Fruit fly (Drosophila melanogaster) whole organism, embryonic: Measurements from ENCODE around the gene AlaRS.

Experiments used
- Adf1 ChIP-seq: fragments of 200-800 bp; sonication (Bioruptor generic); IDR thresholded peaks from 2 replicates; pipeline ENCODE4 v1.3.6; 2022; ENCODE audit warnings: missing biosample characterization, missing genetic modification characterization
- CG11085 ChIP-seq: fragments of 200-800 bp; sonication (Bioruptor generic); IDR thresholded peaks from 2 replicates; pipeline ENCODE4 v1.3.6; 2022; ENCODE audit warnings: missing biosample characterization, missing genetic modification characterization
- CG12104 ChIP-seq: fragments of 200-800 bp; sonication (Bioruptor generic); optimal IDR thresholded peaks from 3 replicates; lab custom pipeline; 2016; ENCODE audit warnings: missing biosample characterization, missing genetic modification characterization
- CG12155 ChIP-seq: fragments of 200-800 bp; sonication (Bioruptor generic); optimal IDR thresholded peaks from 3 replicates; lab custom pipeline; 2016; ENCODE audit warnings: missing biosample characterization, missing genetic modification characterization
- CG17385 ChIP-seq: fragments of 200-800 bp; sonication (Bioruptor generic); optimal IDR thresholded peaks from 3 replicates; lab custom pipeline; 2018; ENCODE audit warnings: missing biosample characterization, mild to moderate bottlenecking, missing genetic modification characterization
- CG17568 ChIP-seq: fragments of 200-800 bp; sonication (Bioruptor generic); optimal IDR thresholded peaks from 2 replicates; lab custom pipeline; 2018; ENCODE audit warnings: missing biosample characterization, mild to moderate bottlenecking, missing genetic modification characterization, moderate library complexity
- CG18619 ChIP-seq: fragments of 200-800 bp; sonication (Bioruptor generic); optimal IDR thresholded peaks from 3 replicates; lab custom pipeline; 2017; ENCODE audit warnings: missing biosample characterization, mild to moderate bottlenecking, missing genetic modification characterization
- CG2678 ChIP-seq: fragments of 200-800 bp; sonication (Bioruptor generic); optimal IDR thresholded peaks from 3 replicates; lab custom pipeline; 2019; ENCODE audit warnings: missing biosample characterization, mild to moderate bottlenecking, missing genetic modification characterization, moderate library complexity
- CG30431 ChIP-seq: fragments of 200-800 bp; sonication (Bioruptor generic); optimal IDR thresholded peaks from 2 replicates; lab custom pipeline; 2017; ENCODE audit warnings: missing biosample characterization, missing genetic modification characterization
- CG3065 ChIP-seq: fragments of 200-800 bp; sonication (Bioruptor generic); optimal IDR thresholded peaks from 2 replicates; lab custom pipeline; 2016; ENCODE audit warnings: missing biosample characterization, missing genetic modification characterization
- CG31441 ChIP-seq: fragments of 200-800 bp; sonication (Bioruptor generic); IDR thresholded peaks from 2 replicates; pipeline ENCODE4 v1.3.6; 2022; ENCODE audit warnings: missing biosample characterization, missing genetic modification characterization
- CG32772 ChIP-seq: fragments of 200-800 bp; sonication (Bioruptor generic); IDR thresholded peaks from 2 replicates; pipeline ENCODE4 v1.3.6; 2022; ENCODE audit warnings: missing biosample characterization, missing genetic modification characterization
- CG3407 ChIP-seq: fragments of 200-800 bp; sonication (Bioruptor generic); optimal IDR thresholded peaks from 2 replicates; lab custom pipeline; 2018; ENCODE audit warnings: missing biosample characterization, mild to moderate bottlenecking, missing genetic modification characterization
- CG4730 ChIP-seq: fragments of 200-800 bp; sonication (Bioruptor generic); IDR thresholded peaks from 2 replicates; pipeline ENCODE4 v1.3.6; 2022; ENCODE audit warnings: missing biosample characterization, missing genetic modification characterization
- CG6683 ChIP-seq: fragments of 200-800 bp; sonication (Bioruptor generic); optimal IDR thresholded peaks from 2 replicates; lab custom pipeline; 2017; ENCODE audit warnings: missing biosample characterization, mild to moderate bottlenecking, missing genetic modification characterization, missing genetic modification reagents
- CG7786 ChIP-seq: fragments of 200-800 bp; sonication (Bioruptor generic); optimal IDR thresholded peaks from 2 replicates; lab custom pipeline; 2016; ENCODE audit warnings: missing biosample characterization, missing genetic modification characterization
- CG8281 ChIP-seq: fragments of 200-800 bp; sonication (Bioruptor generic); optimal IDR thresholded peaks from 2 replicates; lab custom pipeline; 2018; ENCODE audit warnings: missing biosample characterization, mild to moderate bottlenecking, missing genetic modification characterization, moderate library complexity
- CG9609 ChIP-seq: fragments of 200-800 bp; sonication (Bioruptor generic); optimal IDR thresholded peaks from 3 replicates; lab custom pipeline; 2016; ENCODE audit warnings: missing biosample characterization, missing genetic modification characterization
- Camta ChIP-seq: fragments of 200-800 bp; sonication (Bioruptor generic); optimal IDR thresholded peaks from 2 replicates; lab custom pipeline; 2016; ENCODE audit warnings: missing biosample characterization, missing genetic modification characterization
- D ChIP-seq, 2 experiments: fragments of 200-800 bp in 1 of 2; fragments of >200 bp in 1 of 2; sonication (Bioruptor generic) in 1 of 2; optimal IDR thresholded peaks; 2 replicates in 1 of 2; 3 replicates in 1 of 2; lab custom pipeline; 2017; ENCODE audit warnings: mild to moderate bottlenecking in 1 of 2, missing biosample characterization in 1 of 2, missing genetic modification characterization in 1 of 2, missing genetic modification reagents in 1 of 2
- H2.0 ChIP-seq: fragments of 200-800 bp; sonication (Bioruptor generic); IDR thresholded peaks from 2 replicates; pipeline ENCODE4 v1.3.6; 2022; ENCODE audit warnings: missing biosample characterization, missing genetic modification characterization
- Hand ChIP-seq: fragments of 200-800 bp; sonication (Bioruptor generic); optimal IDR thresholded peaks from 2 replicates; lab custom pipeline; 2017; ENCODE audit warnings: mild to moderate bottlenecking, missing biosample characterization, missing genetic modification reagents, missing genetic modification characterization
- HmgD ChIP-seq: fragments of 200-800 bp; sonication (Bioruptor generic); optimal IDR thresholded peaks from 3 replicates; lab custom pipeline; 2016; ENCODE audit warnings: missing biosample characterization, missing genetic modification characterization
- Hr39 ChIP-seq: fragments of >200 bp; optimal IDR thresholded peaks from 2 replicates; lab custom pipeline; 2017
- Jarid2 ChIP-seq: fragments of 200-800 bp; sonication (Bioruptor generic); optimal IDR thresholded peaks from 3 replicates; lab custom pipeline; 2017; ENCODE audit warnings: mild to moderate bottlenecking, missing biosample characterization, missing genetic modification reagents, missing genetic modification characterization
- Lpt ChIP-seq: fragments of >200 bp; optimal IDR thresholded peaks from 2 replicates; lab custom pipeline; 2018; ENCODE audit warnings: missing biosample characterization, missing genetic modification characterization
- NFAT ChIP-seq: fragments of 200-800 bp; sonication (Bioruptor generic); IDR thresholded peaks from 2 replicates; pipeline ENCODE4 v1.3.6; 2022; ENCODE audit warnings: missing biosample characterization, missing genetic modification characterization
- Optix ChIP-seq: fragments of 200-800 bp; sonication (Bioruptor generic); IDR thresholded peaks from 3 replicates; pipeline ENCODE4 v1.3.6; 2022; ENCODE audit warnings: missing biosample characterization, missing genetic modification characterization
- Pdp1 ChIP-seq, 2 experiments: fragments of 200-800 bp; sonication (Bioruptor generic); optimal IDR thresholded peaks; 3 replicates each; lab custom pipeline; 2016; ENCODE audit warnings: missing biosample characterization in 2 of 2, missing genetic modification characterization in 2 of 2, mild to moderate bottlenecking in 1 of 2, moderate library complexity in 1 of 2
- Ptx1 ChIP-seq: fragments of 200-800 bp; sonication (Bioruptor generic); IDR thresholded peaks from 2 replicates; pipeline ENCODE4 v1.3.6; 2022; ENCODE audit warnings: missing biosample characterization, missing genetic modification characterization
- Ravus ChIP-seq: fragments of 200-800 bp; sonication (Bioruptor generic); IDR thresholded peaks from 2 replicates; pipeline ENCODE4 v1.3.6; 2022; ENCODE audit warnings: missing biosample characterization, missing genetic modification characterization
- Rfx ChIP-seq: fragments of 200-800 bp; sonication (Bioruptor generic); IDR thresholded peaks from 2 replicates; pipeline ENCODE4 v1.3.6; 2022; ENCODE audit warnings: missing biosample characterization, missing genetic modification characterization
- ash1 ChIP-seq: fragments of 200-800 bp; sonication (Bioruptor generic); optimal IDR thresholded peaks from 2 replicates; lab custom pipeline; 2018; ENCODE audit warnings: missing biosample characterization, mild to moderate bottlenecking, missing genetic modification characterization
- br ChIP-seq: fragments of >200 bp; optimal IDR thresholded peaks from 2 replicates; lab custom pipeline; 2017
- btn ChIP-seq: fragments of 200-800 bp; sonication (Bioruptor generic); optimal IDR thresholded peaks from 2 replicates; lab custom pipeline; 2016; ENCODE audit warnings: missing biosample characterization, missing genetic modification characterization
- caup ChIP-seq: fragments of 200-800 bp; sonication (Bioruptor generic); optimal IDR thresholded peaks from 3 replicates; lab custom pipeline; 2017; ENCODE audit warnings: missing biosample characterization, mild to moderate bottlenecking, missing genetic modification characterization, moderate library complexity; ENCODE audit not compliant: severe bottlenecking
- crol ChIP-seq: fragments of 200-800 bp; sonication (Bioruptor generic); IDR thresholded peaks from 2 replicates; pipeline ENCODE4 v1.3.6; 2022; ENCODE audit warnings: missing biosample characterization, missing genetic modification characterization
- dimm ChIP-seq: fragments of 200-800 bp; sonication (Bioruptor generic); IDR thresholded peaks from 2 replicates; pipeline ENCODE4 v1.3.6; 2022; ENCODE audit warnings: missing biosample characterization, missing genetic modification characterization
- hth ChIP-seq: fragments of >200 bp; optimal IDR thresholded peaks from 2 replicates; lab custom pipeline; 2017; ENCODE audit warnings: inconsistent platforms
- luna ChIP-seq: fragments of 200-800 bp; sonication (Bioruptor generic); optimal IDR thresholded peaks from 2 replicates; lab custom pipeline; 2016; ENCODE audit warnings: missing biosample characterization, missing genetic modification characterization
- nau ChIP-seq: fragments of 200-800 bp; sonication (Bioruptor generic); optimal IDR thresholded peaks from 3 replicates; lab custom pipeline; 2017; ENCODE audit warnings: missing biosample characterization, mild to moderate bottlenecking, missing genetic modification characterization, missing genetic modification reagents
- odd ChIP-seq: fragments of 200-800 bp; sonication (Bioruptor generic); optimal IDR thresholded peaks from 2 replicates; lab custom pipeline; 2017; ENCODE audit warnings: missing biosample characterization, mild to moderate bottlenecking, missing genetic modification characterization
- onecut ChIP-seq: fragments of 200-800 bp; sonication (Bioruptor generic); IDR thresholded peaks from 2 replicates; pipeline ENCODE4 v1.3.6; 2022; ENCODE audit warnings: missing biosample characterization, missing genetic modification characterization
- org-1 ChIP-seq: fragments of 200-800 bp; sonication (Bioruptor generic); optimal IDR thresholded peaks from 2 replicates; lab custom pipeline; 2017; ENCODE audit warnings: missing biosample characterization, missing genetic modification characterization
- pb ChIP-seq: fragments of 200-800 bp; sonication (Bioruptor generic); optimal IDR thresholded peaks from 3 replicates; lab custom pipeline; 2016; ENCODE audit warnings: missing biosample characterization, missing genetic modification characterization
- pros ChIP-seq: fragments of 200-800 bp; sonication (Bioruptor generic); optimal IDR thresholded peaks from 3 replicates; lab custom pipeline; 2019; ENCODE audit warnings: missing biosample characterization, mild to moderate bottlenecking, missing genetic modification characterization, moderate library complexity
- tup ChIP-seq: fragments of 200-800 bp; sonication (Bioruptor generic); optimal IDR thresholded peaks from 2 replicates; lab custom pipeline; 2016; ENCODE audit warnings: missing biosample characterization, mild to moderate bottlenecking, missing genetic modification characterization, moderate library complexity
- twi ChIP-seq: fragments of 200-800 bp; optimal IDR thresholded peaks from 2 replicates; lab custom pipeline; 2019; ENCODE audit warnings: missing biosample characterization, mild to moderate bottlenecking, missing genetic modification characterization, moderate library complexity
- tx ChIP-seq: fragments of 200-800 bp; sonication (Bioruptor generic); optimal IDR thresholded peaks from 2 replicates; lab custom pipeline; 2016; ENCODE audit warnings: missing biosample characterization, missing genetic modification characterization
- zen2 ChIP-seq: fragments of 200-800 bp; sonication (Bioruptor generic); IDR thresholded peaks from 3 replicates; pipeline ENCODE4 v1.3.6; 2022; ENCODE audit warnings: missing biosample characterization, missing genetic modification characterization; ENCODE audit not compliant: partially characterized antibody
- zfh1 ChIP-seq: fragments of 200-800 bp; sonication (Bioruptor generic); IDR thresholded peaks from 3 replicates; pipeline ENCODE4 v1.3.6; 2022; ENCODE audit warnings: missing biosample characterization, missing genetic modification characterization
- zfh2 ChIP-seq: fragments of 200-800 bp; sonication (Bioruptor generic); optimal IDR thresholded peaks from 2 replicates; lab custom pipeline; 2016; ENCODE audit warnings: missing biosample characterization, missing genetic modification characterization

The AlaRS gene

dm6 chr2L:8419382-8419940 lies 37.9 kb upstream of the AlaRS start (continued):
- TF ChIP-seq ash1 (no peak), zen2 (GFP tag; lab: Robert Waterston, UW) (no peak), org-1 (GFP tag; lab: Kevin White, UChicago) (no peak), CG4730 (no peak), D (optimal IDR thresholded peaks at IDR 0.05; lab: Kevin White, UChicago) (no peak), D (GFP tag; optimal IDR thresholded peaks at IDR 0.05; lab: Kevin White, UChicago) (no peak), CG7786 (GFP tag; lab: Kevin White, UChicago) (no peak), zfh2 (GFP tag; lab: Kevin White, UChicago) (no peak), CG6683 (GFP tag; lab: Kevin White, UChicago) (no peak), CG18619 (GFP tag; lab: Kevin White, UChicago) (no peak), Ptx1 (GFP tag; lab: Robert Waterston, UW) (no peak), Adf1 (GFP tag; lab: Robert Waterston, UW) (peak; percentile 87), Ravus (GFP tag; lab: Robert Waterston, UW) (no peak), Camta (GFP tag; lab: Kevin White, UChicago) (no peak), twi (peak; percentile 49), Rfx (GFP tag; lab: Robert Waterston, UW) (no peak), HmgD (GFP tag; lab: Kevin White, UChicago) (no peak), onecut (GFP tag; lab: Robert Waterston, UW) (no peak), br (lab: Kevin White, UChicago) (no peak), nau (GFP tag; lab: Kevin White, UChicago) (no peak), CG30431 (GFP tag; lab: Kevin White, UChicago) (no peak), CG8281 (tag; lab: Kevin White, UChicago) (peak; percentile 2), CG3407 (GFP tag; lab: Kevin White, UChicago) (no peak), CG31441 (GFP tag; lab: Robert Waterston, UW) (no peak), tx (GFP tag; lab: Kevin White, UChicago) (no peak), NFAT (GFP tag; lab: Robert Waterston, UW) (no peak), caup (no peak), pros (GFP tag; lab: Kevin White, UChicago) (peak; percentile 77), luna (GFP tag; lab: Kevin White, UChicago) (no peak), dimm (GFP tag; lab: Robert Waterston, UW) (no peak), Hr39 (no peak), hth (lab: Kevin White, UChicago) (no peak), CG2678 (no peak), odd (peak; percentile 36), CG9609 (GFP tag; lab: Kevin White, UChicago) (no peak), tup (GFP tag; lab: Kevin White, UChicago) (no peak), crol (GFP tag; lab: Robert Waterston, UW) (peak; percentile 81), Hand (GFP tag; lab: Kevin White, UChicago) (no peak), CG12155 (GFP tag; lab: Kevin White, UChicago) (no peak), CG12104 (GFP tag; lab: Kevin White, UChicago) (no peak), CG17568 (GFP tag; lab: Kevin White, UChicago) (no peak), Optix (no peak), Jarid2 (GFP tag; lab: Kevin White, UChicago) (no peak), CG32772 (no peak), Pdp1 (GFP tag; optimal IDR thresholded peaks at IDR 0.05; lab: Kevin White, UChicago) (no peak), btn (GFP tag; lab: Kevin White, UChicago) (no peak), Lpt (no peak), zfh1 (GFP tag; lab: Robert Waterston, UW) (no peak), pb (GFP tag; lab: Kevin White, UChicago) (no peak), H2.0 (GFP tag; lab: Robert Waterston, UW) (no peak), CG17385 (peak; percentile 64), CG11085 (GFP tag; lab: Robert Waterston, UW) (no peak), CG3065 (GFP tag; lab: Kevin White, UChicago) (no peak)
